Fruit fly (Drosophila melanogaster) whole organism, prepupa: ENCODE data around the gene CG46314.

Experiments
- CG10631 ChIP-seq: fragments of 200-800 bp; sonication (Bioruptor generic); optimal IDR thresholded peaks from 2 replicates; lab custom pipeline; 2016; ENCODE audit warnings: missing biosample characterization, missing genetic modification characterization
- CG10669 ChIP-seq: fragments of 200-800 bp; sonication (Bioruptor generic); optimal IDR thresholded peaks from 3 replicates; lab custom pipeline; 2018; ENCODE audit warnings: missing biosample characterization, mild to moderate bottlenecking, missing genetic modification characterization, moderate library complexity
- CG11762 ChIP-seq: fragments of 200-800 bp; sonication (Bioruptor generic); optimal IDR thresholded peaks from 3 replicates; lab custom pipeline; 2016; ENCODE audit warnings: missing biosample characterization, missing genetic modification characterization; ENCODE audit not compliant: insufficient read depth
- CG11902 ChIP-seq: fragments of 200-800 bp; sonication (Bioruptor generic); optimal IDR thresholded peaks from 3 replicates; lab custom pipeline; 2016; ENCODE audit warnings: missing biosample characterization, missing genetic modification characterization
- CG16779 ChIP-seq: fragments of 200-800 bp; sonication (Bioruptor generic); optimal IDR thresholded peaks from 3 replicates; lab custom pipeline; 2017; ENCODE audit warnings: missing biosample characterization, mild to moderate bottlenecking, missing genetic modification characterization
- CG3032 ChIP-seq: fragments of 200-800 bp; optimal IDR thresholded peaks from 2 replicates; lab custom pipeline; 2019; ENCODE audit warnings: missing biosample characterization, mild to moderate bottlenecking, missing genetic modification characterization, moderate library complexity
- CG32006 ChIP-seq: fragments of 200-800 bp; sonication (Bioruptor generic); optimal IDR thresholded peaks from 3 replicates; lab custom pipeline; 2017; ENCODE audit warnings: missing biosample characterization, mild to moderate bottlenecking, missing genetic modification characterization
- CG34406 ChIP-seq: fragments of 200-800 bp; sonication (Bioruptor generic); optimal IDR thresholded peaks from 3 replicates; lab custom pipeline; 2016; ENCODE audit warnings: missing biosample characterization, missing genetic modification characterization
- CG3919 ChIP-seq: fragments of 200-800 bp; sonication (Bioruptor generic); optimal IDR thresholded peaks from 3 replicates; lab custom pipeline; 2016; ENCODE audit warnings: missing biosample characterization, missing genetic modification characterization
- CG6276 ChIP-seq: fragments of 200-800 bp; sonication (Bioruptor generic); optimal IDR thresholded peaks from 2 replicates; lab custom pipeline; 2017; ENCODE audit warnings: missing biosample characterization, mild to moderate bottlenecking, missing genetic modification characterization
- CG6808 ChIP-seq: fragments of 200-800 bp; sonication (Bioruptor generic); optimal IDR thresholded peaks from 3 replicates; lab custom pipeline; 2017; ENCODE audit warnings: missing biosample characterization, missing genetic modification characterization, mild to moderate bottlenecking, moderate library complexity, missing genetic modification reagents
- CG6854 ChIP-seq: fragments of 200-800 bp; sonication (Bioruptor generic); optimal IDR thresholded peaks from 2 replicates; lab custom pipeline; 2017; ENCODE audit warnings: missing biosample characterization, mild to moderate bottlenecking, missing genetic modification characterization
- CG7368 ChIP-seq: fragments of 200-800 bp; sonication (Bioruptor generic); optimal IDR thresholded peaks from 3 replicates; lab custom pipeline; 2016; ENCODE audit warnings: missing biosample characterization, missing genetic modification characterization
- CG8119 ChIP-seq: fragments of 200-800 bp; sonication (Bioruptor generic); IDR thresholded peaks from 3 replicates; pipeline ENCODE4 v1.3.6; 2022; ENCODE audit warnings: missing biosample characterization, missing genetic modification characterization
- CG8319 ChIP-seq: fragments of 200-800 bp; sonication (Bioruptor generic); optimal IDR thresholded peaks from 3 replicates; lab custom pipeline; 2016; ENCODE audit warnings: missing biosample characterization, missing genetic modification characterization
- Eip75B ChIP-seq: fragments of 200-800 bp; sonication (Bioruptor generic); optimal IDR thresholded peaks from 3 replicates; lab custom pipeline; 2016; ENCODE audit warnings: missing biosample characterization, missing genetic modification characterization
- Eip78C ChIP-seq: fragments of 200-800 bp; sonication (Bioruptor generic); peaks from one replicate; lab custom pipeline; 2016; ENCODE audit warnings: missing biosample characterization, missing genetic modification characterization
- Eip93F ChIP-seq: fragments of 200-800 bp; sonication (Bioruptor generic); optimal IDR thresholded peaks from 2 replicates; lab custom pipeline; 2016; ENCODE audit warnings: missing biosample characterization, mild to moderate bottlenecking, missing genetic modification characterization
- Ets21C ChIP-seq: fragments of 200-800 bp; sonication (Bioruptor generic); optimal IDR thresholded peaks from 3 replicates; lab custom pipeline; 2016; ENCODE audit warnings: missing biosample characterization, missing genetic modification characterization
- Ets96B ChIP-seq: fragments of 200-800 bp; optimal IDR thresholded peaks from 2 replicates; lab custom pipeline; 2019; ENCODE audit warnings: missing biosample characterization, mild to moderate bottlenecking, missing genetic modification characterization, moderate library complexity
- Hr38 ChIP-seq: sonication (Bioruptor generic); optimal IDR thresholded peaks from 2 replicates; lab custom pipeline; 2016; ENCODE audit warnings: missing biosample characterization, missing genetic modification characterization
- Hr39 ChIP-seq: fragments of 200-800 bp; sonication (Bioruptor generic); optimal IDR thresholded peaks from 2 replicates; lab custom pipeline; 2016; ENCODE audit warnings: missing biosample characterization, missing genetic modification characterization
- Hr4 ChIP-seq: fragments of 200-800 bp; sonication (Bioruptor generic); optimal IDR thresholded peaks from 3 replicates; lab custom pipeline; 2016; ENCODE audit warnings: missing biosample characterization, missing genetic modification characterization
- Met ChIP-seq: fragments of 200-800 bp; sonication (Bioruptor generic); optimal IDR thresholded peaks from 3 replicates; lab custom pipeline; 2016; ENCODE audit warnings: missing biosample characterization, missing genetic modification characterization
- OdsH ChIP-seq: fragments of 200-800 bp; sonication (Bioruptor generic); optimal IDR thresholded peaks from 3 replicates; lab custom pipeline; 2016; ENCODE audit warnings: missing biosample characterization, missing genetic modification characterization
- Smox ChIP-seq: fragments of 200-800 bp; sonication (Bioruptor generic); optimal IDR thresholded peaks from 3 replicates; lab custom pipeline; 2016; ENCODE audit warnings: missing biosample characterization, missing genetic modification characterization
- Sox14 ChIP-seq: fragments of 200-800 bp; sonication (Bioruptor generic); optimal IDR thresholded peaks from 3 replicates; lab custom pipeline; 2016; ENCODE audit warnings: missing biosample characterization, missing genetic modification characterization
- achi ChIP-seq: fragments of 200-800 bp; sonication (Bioruptor generic); optimal IDR thresholded peaks from 3 replicates; lab custom pipeline; 2016; ENCODE audit warnings: missing biosample characterization, missing genetic modification characterization
- acj6 ChIP-seq: fragments of 200-800 bp; sonication (Bioruptor generic); optimal IDR thresholded peaks from 3 replicates; lab custom pipeline; 2016; ENCODE audit warnings: missing biosample characterization, missing genetic modification characterization
- cyc ChIP-seq: fragments of 200-800 bp; sonication (Bioruptor generic); optimal IDR thresholded peaks from 3 replicates; lab custom pipeline; 2016; ENCODE audit warnings: missing biosample characterization, missing genetic modification characterization
- dsx ChIP-seq: fragments of 200-800 bp; optimal IDR thresholded peaks from 3 replicates; lab custom pipeline; 2019; ENCODE audit warnings: missing biosample characterization, mild to moderate bottlenecking, missing genetic modification characterization, moderate library complexity; ENCODE audit not compliant: poor library complexity, severe bottlenecking
- eg ChIP-seq: fragments of 200-800 bp; sonication (Bioruptor generic); IDR thresholded peaks from 3 replicates; pipeline ENCODE4 v1.3.6; 2022; ENCODE audit warnings: missing biosample characterization, missing genetic modification characterization
- esn ChIP-seq: fragments of 200-800 bp; sonication (Bioruptor generic); optimal IDR thresholded peaks from 2 replicates; lab custom pipeline; 2016; ENCODE audit warnings: missing biosample characterization, mild to moderate bottlenecking, missing genetic modification characterization, moderate library complexity
- fd85E ChIP-seq: fragments of 200-800 bp; sonication (Bioruptor generic); optimal IDR thresholded peaks from 3 replicates; lab custom pipeline; 2016; ENCODE audit warnings: missing biosample characterization, missing genetic modification characterization
- fkh ChIP-seq: fragments of 200-800 bp; sonication (Bioruptor generic); optimal IDR thresholded peaks from 3 replicates; lab custom pipeline; 2017; ENCODE audit warnings: missing biosample characterization, mild to moderate bottlenecking, missing genetic modification characterization, moderate library complexity
- lz ChIP-seq: fragments of 200-800 bp; sonication (Bioruptor generic); optimal IDR thresholded peaks from 3 replicates; lab custom pipeline; 2016; ENCODE audit warnings: missing biosample characterization, missing genetic modification characterization
- ss ChIP-seq, 2 experiments: fragments of 200-800 bp; sonication (Bioruptor generic); optimal IDR thresholded peaks; 2 replicates in 1 of 2; 3 replicates in 1 of 2; lab custom pipeline; 2017 to 2018; ENCODE audit warnings: mild to moderate bottlenecking in 2 of 2, missing biosample characterization in 2 of 2, missing genetic modification characterization in 2 of 2, moderate library complexity in 1 of 2
- svp ChIP-seq: fragments of 200-800 bp; sonication (Bioruptor generic); peaks from one replicate; lab custom pipeline; 2016; ENCODE audit warnings: missing biosample characterization, missing genetic modification characterization
- topi ChIP-seq: fragments of 200-800 bp; sonication (Bioruptor generic); optimal IDR thresholded peaks from 3 replicates; lab custom pipeline; 2016; ENCODE audit warnings: missing biosample characterization, missing genetic modification characterization
- vri ChIP-seq: fragments of 200-800 bp; sonication (Bioruptor generic); optimal IDR thresholded peaks from 3 replicates; lab custom pipeline; 2016; ENCODE audit warnings: missing biosample characterization, mild to moderate bottlenecking, missing genetic modification characterization

CG46314 gene

DNA sequence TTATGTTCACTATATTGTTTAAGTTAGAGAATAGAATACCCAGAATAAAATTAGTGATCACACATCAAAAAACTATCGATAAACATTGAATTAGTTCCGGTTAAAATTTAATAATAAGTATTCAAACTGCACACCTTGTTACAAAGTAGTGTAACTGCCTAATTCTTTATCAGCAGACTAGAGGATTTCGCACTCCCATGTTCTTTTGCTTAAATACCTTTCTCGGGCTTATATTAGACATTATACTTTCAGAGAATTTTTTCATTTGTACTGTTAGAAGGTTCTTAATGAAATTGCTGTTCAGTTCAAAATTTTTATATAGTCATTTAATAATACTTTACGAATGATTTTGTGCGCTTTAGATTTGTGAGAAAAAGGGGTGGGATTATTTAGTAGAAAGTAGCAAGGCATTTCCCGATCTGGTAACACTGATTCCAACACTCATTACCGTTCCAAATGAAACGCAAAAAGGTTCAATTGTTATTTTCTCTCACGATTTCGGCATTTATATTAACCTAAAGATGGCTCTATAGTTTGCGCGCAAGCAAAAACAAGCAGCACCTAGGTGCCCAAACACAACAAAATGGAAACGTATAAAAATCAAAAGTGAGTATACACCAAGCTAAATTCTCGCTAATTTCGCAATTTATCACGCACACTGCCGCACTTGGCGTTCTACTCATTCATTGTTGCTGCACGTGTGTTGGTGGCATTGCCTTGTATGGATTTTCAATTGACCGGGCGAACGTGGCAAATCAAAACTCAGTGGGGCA is 3.5 kb upstream of the CG46314 start, which contains the start of gene crc (continued):
- TF ChIP-seq Met = peak; percentile 53
- TF ChIP-seq CG6808 (GFP tag; lab: Kevin White, UChicago) = no peak
- TF ChIP-seq esn = peak; percentile 27
- TF ChIP-seq Ets21C (GFP tag; lab: Kevin White, UChicago) = peak; percentile 32
- peak; percentile 48 for TF ChIP-seq CG10631 (GFP tag; lab: Kevin White, UChicago)
- TF ChIP-seq fd85E (GFP tag; lab: Kevin White, UChicago) = no peak
- peak; percentile 40 for TF ChIP-seq OdsH (GFP tag; lab: Kevin White, UChicago)
- TF ChIP-seq Eip75B (GFP tag; lab: Kevin White, UChicago) = peak; percentile 10
- no peak for TF ChIP-seq Hr38
- TF ChIP-seq CG7368 (GFP tag; lab: Kevin White, UChicago) = no peak
- peak; percentile 81 for TF ChIP-seq Eip78C (GFP tag; lab: Kevin White, UChicago)
- TF ChIP-seq CG11762 (GFP tag; lab: Kevin White, UChicago) = peak; percentile 25
- no peak for TF ChIP-seq topi (GFP tag; lab: Kevin White, UChicago)
- TF ChIP-seq CG8119 = no peak
- peak; percentile 13 for TF ChIP-seq achi (GFP tag; lab: Kevin White, UChicago)
- no peak for TF ChIP-seq Sox14 (GFP tag; lab: Kevin White, UChicago)
- peak; percentile 32 for TF ChIP-seq lz (GFP tag; lab: Kevin White, UChicago)
- no peak for TF ChIP-seq CG6276 (GFP tag; lab: Kevin White, UChicago)
- TF ChIP-seq CG3032 (tag; lab: Kevin White, UChicago) = no peak
- peak; percentile 18 for TF ChIP-seq acj6
- peak; percentile 70 for TF ChIP-seq dsx (GFP tag; lab: Kevin White, UChicago)
- no peak for TF ChIP-seq CG10669
- TF ChIP-seq CG34406 (GFP tag; lab: Kevin White, UChicago) = peak; percentile 21
- peak; percentile 43 for TF ChIP-seq CG6854 (GFP tag; lab: Kevin White, UChicago)
- peak; percentile 43 for TF ChIP-seq Smox (GFP tag; lab: Kevin White, UChicago)
- no peak for TF ChIP-seq fkh (GFP tag; lab: Kevin White, UChicago)
- TF ChIP-seq CG16779 (tag; lab: Kevin White, UChicago) = peak; percentile 16
- TF ChIP-seq Hr39 (GFP tag; lab: Kevin White, UChicago) = peak; percentile 40
- peak; percentile 4 for TF ChIP-seq CG3919 (GFP tag; lab: Kevin White, UChicago)

dm6 chr2L:21311200-21311689 is 2.9 kb upstream of the CG46314 start:
- TF ChIP-seq vri (GFP tag; lab: Kevin White, UChicago) (peak; percentile 25), acj6 (no peak), Smox (GFP tag; lab: Kevin White, UChicago) (no peak), Met (peak; percentile 8), CG32006 (GFP tag; lab: Kevin White, UChicago) (no peak), CG11902 (GFP tag; lab: Kevin White, UChicago) (no peak), Hr4 (no peak)
- TF ChIP-seq, all 60 proteins: peak for 2

DNA sequence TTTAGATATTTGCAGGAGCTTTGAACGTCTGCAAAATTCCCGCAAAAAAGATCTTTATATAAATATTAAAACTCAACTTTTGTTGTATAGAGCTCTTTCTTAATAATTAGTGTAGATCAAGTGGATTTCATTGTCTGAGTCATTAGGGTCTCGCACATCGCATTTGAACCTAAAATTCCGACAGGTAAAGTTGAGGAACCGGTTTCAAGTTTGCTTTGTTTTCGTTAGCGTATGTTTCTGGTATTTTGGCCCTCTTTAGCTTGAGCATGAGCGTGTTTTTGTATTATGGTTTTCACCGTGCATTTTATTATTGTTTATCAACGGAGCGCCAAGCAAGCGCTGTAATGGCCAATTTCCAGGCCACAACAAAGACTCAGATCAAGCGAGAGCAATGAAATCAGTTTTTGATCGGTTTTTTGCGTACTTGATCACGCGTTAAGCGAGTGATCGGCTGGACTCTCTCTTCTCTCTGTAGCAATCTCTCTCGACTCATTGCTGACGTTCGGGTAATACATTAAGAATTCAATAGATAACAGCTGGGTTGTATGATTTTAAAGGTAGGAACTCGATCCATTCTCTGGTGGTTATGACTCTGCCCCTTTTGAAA is 1.2 kb upstream of the CG46314 start:
- TF ChIP-seq Eip93F = peak; percentile 8
- TF ChIP-seq Smox (GFP tag; lab: Kevin White, UChicago) = no peak
- TF ChIP-seq CG6276 (GFP tag; lab: Kevin White, UChicago) = no peak
- no peak for TF ChIP-seq Ets96B (tag; lab: Kevin White, UChicago)
- 0 out of 3 replicates have a peak, but pooled peaks have one; percentile 27 for TF ChIP-seq CG8119
- no peak for TF ChIP-seq fkh (GFP tag; lab: Kevin White, UChicago)
- no peak for TF ChIP-seq CG3032 (tag; lab: Kevin White, UChicago)
- no peak for TF ChIP-seq lz (GFP tag; lab: Kevin White, UChicago)
- no peak for TF ChIP-seq Hr39 (GFP tag; lab: Kevin White, UChicago)
- TF ChIP-seq dsx (GFP tag; lab: Kevin White, UChicago) = peak; percentile 17
- TF ChIP-seq ss (GFP tag; optimal IDR thresholded peaks at IDR 0.05; lab: Kevin White, UChicago) = peak in 1 of 2 experiments; percentile 10
- TF ChIP-seq vri (GFP tag; lab: Kevin White, UChicago) = peak; percentile 35
- TF ChIP-seq CG6854 (GFP tag; lab: Kevin White, UChicago) = peak; percentile 94
- peak; percentile 67 for TF ChIP-seq Eip78C (GFP tag; lab: Kevin White, UChicago)
- peak; percentile 28 for TF ChIP-seq Sox14 (GFP tag; lab: Kevin White, UChicago)
- TF ChIP-seq acj6 = no peak
- TF ChIP-seq svp (GFP tag; lab: Kevin White, UChicago) = peak; percentile 77
- no peak for TF ChIP-seq CG8319
- no peak for TF ChIP-seq eg (GFP tag; lab: Robert Waterston, UW)
- TF ChIP-seq CG34406 (GFP tag; lab: Kevin White, UChicago) = no peak
- TF ChIP-seq Ets21C (GFP tag; lab: Kevin White, UChicago) = no peak
- no peak for TF ChIP-seq cyc (GFP tag; lab: Kevin White, UChicago)
- TF ChIP-seq, all 60 proteins: peak for 9
